Worm (Caenorhabditis elegans): ENCODE results near the gene rnr-2.

DNA sequence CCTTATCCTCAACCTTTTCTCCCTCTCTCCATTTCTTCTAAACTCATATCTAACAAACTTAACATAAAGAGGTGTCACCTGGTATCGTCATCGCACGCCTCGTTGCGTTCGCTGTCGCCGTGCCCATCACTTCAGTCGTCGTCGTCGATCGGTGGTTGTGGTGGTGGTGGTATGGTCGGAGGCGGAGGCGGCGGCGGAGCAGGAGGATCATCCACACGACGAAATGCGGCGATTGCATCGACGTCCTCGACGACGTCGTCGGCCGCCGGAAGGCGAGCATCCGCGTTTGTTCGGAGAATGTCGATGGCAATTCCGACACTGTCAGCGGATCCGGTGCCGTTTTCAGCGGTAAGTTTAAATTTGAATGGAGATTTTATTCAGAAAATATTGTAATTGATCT is 39.3 kb upstream of the rnr-2 start:
- TF ChIP-seq unc-62 (GFP tag; optimal IDR thresholded peaks at IDR 0.05): no peak
- no peak for TF ChIP-seq fos-1 (tag; optimal IDR thresholded peaks at IDR 0.05)
- TF ChIP-seq nhr-11 (tag; optimal IDR thresholded peaks at IDR 0.05): no peak
- no peak for TF ChIP-seq ama-1 (optimal IDR thresholded peaks at IDR 0.05)
- no peak for TF ChIP-seq lir-3 (tag; optimal IDR thresholded peaks at IDR 0.05; ENCODE audit: poor library complexity)
- TF ChIP-seq skn-1 (tag; optimal IDR thresholded peaks at IDR 0.05): no peak
- TF ChIP-seq elt-2 (tag; optimal IDR thresholded peaks at IDR 0.05): no peak
- no peak for TF ChIP-seq ces-1 (GFP tag; optimal IDR thresholded peaks at IDR 0.05)

All from whole organism, L1 larva.